Fruit fly (Drosophila melanogaster): ENCODE data around the gene Rabex-5.

Gene Rabex-5

dm6 chr3L:1331542-1331941, 35.8 kb downstream of the Rabex-5 start, which contains the start of gene msd1:
Gene msd1, plus strand, starts transcription at chr3L:1331744.
- no peak for TF ChIP-seq Pif1B (GFP tag; optimal IDR thresholded peaks at IDR 0.05)
- no peak for TF ChIP-seq CG15710 (tag; optimal IDR thresholded peaks at IDR 0.05)
- TF ChIP-seq CG13204 (GFP tag; optimal IDR thresholded peaks at IDR 0.05) = no peak
- no peak for TF ChIP-seq CG9948 (tag; optimal IDR thresholded peaks at IDR 0.05)
- TF ChIP-seq CG34367 (tag; optimal IDR thresholded peaks at IDR 0.05) = no peak
- no peak for TF ChIP-seq EcR (GFP tag; optimal IDR thresholded peaks at IDR 0.05)
- no peak for TF ChIP-seq Ets98B (GFP tag; IDR thresholded peaks at IDR 0.05)
- TF ChIP-seq CG4496 (GFP tag; IDR thresholded peaks at IDR 0.05) = no peak
- no peak for TF ChIP-seq CG32121 (GFP tag; IDR thresholded peaks at IDR 0.05)
- TF ChIP-seq CG12605 (GFP tag; IDR thresholded peaks at IDR 0.05) = no peak
- TF ChIP-seq CG8301 (tag; optimal IDR thresholded peaks at IDR 0.05) = no peak
- TF ChIP-seq CG10348 (GFP tag; IDR thresholded peaks at IDR 0.05) = no peak
- no peak for TF ChIP-seq CG8159 (tag; optimal IDR thresholded peaks at IDR 0.05)
- TF ChIP-seq D1 (tag; optimal IDR thresholded peaks at IDR 0.05) = no peak
- TF ChIP-seq rn (GFP tag; IDR thresholded peaks at IDR 0.05) = no peak
- TF ChIP-seq Snoo (tag; optimal IDR thresholded peaks at IDR 0.05) = no peak
- no peak for TF ChIP-seq fd96Ca (GFP tag; IDR thresholded peaks at IDR 0.05)
- no peak for TF ChIP-seq Pif1A (GFP tag; optimal IDR thresholded peaks at IDR 0.05)
- no peak for TF ChIP-seq CG17806 (tag; optimal IDR thresholded peaks at IDR 0.05)

- TF ChIP-seq rn (GFP tag; IDR thresholded peaks at IDR 0.05) (no peak), CG15710 (tag; optimal IDR thresholded peaks at IDR 0.05) (no peak)
Observed at dm6 chr3L:1332973-1333372, 37.3 kb downstream of the Rabex-5 start, which contains the start of gene msd5. Gene msd5, minus strand, starts transcription at chr3L:1333146.

dm6 chr3L:1334571-1335427, 39.1 kb downstream of the Rabex-5 start, which contains the start of the genes Hmbs and CG2211:
Gene Hmbs, plus strand, starts transcription at chr3L:1334889.
Gene CG2211, minus strand, starts transcription at chr3L:1335359.
- TF ChIP-seq fd96Ca (GFP tag; IDR thresholded peaks at IDR 0.05) = peak; percentile 77
- TF ChIP-seq CG13204 (GFP tag; optimal IDR thresholded peaks at IDR 0.05) = no peak
- TF ChIP-seq Snoo (tag; optimal IDR thresholded peaks at IDR 0.05) = peak; percentile 73
- TF ChIP-seq CG8159 (tag; optimal IDR thresholded peaks at IDR 0.05) = no peak
- TF ChIP-seq EcR (GFP tag; optimal IDR thresholded peaks at IDR 0.05) = peak; percentile 53
- no peak for TF ChIP-seq CG8301 (tag; optimal IDR thresholded peaks at IDR 0.05)
- TF ChIP-seq Ets98B (GFP tag; IDR thresholded peaks at IDR 0.05) = peak; percentile 77
- TF ChIP-seq CG34367 (tag; optimal IDR thresholded peaks at IDR 0.05) = peak; percentile 40
- TF ChIP-seq CG12605 (GFP tag; IDR thresholded peaks at IDR 0.05) = no peak
- peak; percentile 77 for TF ChIP-seq CG17806 (tag; optimal IDR thresholded peaks at IDR 0.05)
- no peak for TF ChIP-seq Pif1A (GFP tag; optimal IDR thresholded peaks at IDR 0.05)
- peak; percentile 60 for TF ChIP-seq CG32121 (GFP tag; IDR thresholded peaks at IDR 0.05)
- 0 out of 2 replicates have a peak, but pooled peaks have one; percentile 9 for TF ChIP-seq rn (GFP tag; IDR thresholded peaks at IDR 0.05)
- peak; percentile 24 for TF ChIP-seq gl (tag; optimal IDR thresholded peaks at IDR 0.05)
- TF ChIP-seq CG4496 (GFP tag; IDR thresholded peaks at IDR 0.05) = peak; percentile 85
- TF ChIP-seq CG15710 (tag; optimal IDR thresholded peaks at IDR 0.05) = peak; percentile 74
- TF ChIP-seq CG10348 (GFP tag; IDR thresholded peaks at IDR 0.05) = peak; percentile 38; the same call in 1 of the 2 replicates
- TF ChIP-seq CG9948 (tag; optimal IDR thresholded peaks at IDR 0.05) = peak; percentile 64
- TF ChIP-seq Pif1B (GFP tag; optimal IDR thresholded peaks at IDR 0.05) = no peak
- TF ChIP-seq D1 (tag; optimal IDR thresholded peaks at IDR 0.05) = no peak

dm6 chr3L:1335428-1335764, 39.7 kb downstream of the Rabex-5 start:
- TF ChIP-seq CG8301 (tag; optimal IDR thresholded peaks at IDR 0.05) = peak; percentile 40
- no peak for TF ChIP-seq CG14655 (GFP tag; optimal IDR thresholded peaks at IDR 0.05)
- peak; percentile 72 for TF ChIP-seq Pif1A (GFP tag; optimal IDR thresholded peaks at IDR 0.05)
- TF ChIP-seq D1 (tag; optimal IDR thresholded peaks at IDR 0.05) = no peak
- peak; percentile 35 for TF ChIP-seq CG9948 (tag; optimal IDR thresholded peaks at IDR 0.05)
- no peak for TF ChIP-seq CG8159 (tag; optimal IDR thresholded peaks at IDR 0.05)
- TF ChIP-seq CG17806 (tag; optimal IDR thresholded peaks at IDR 0.05) = peak; percentile 9
- peak; percentile 85 for TF ChIP-seq CG4496 (GFP tag; IDR thresholded peaks at IDR 0.05)
- TF ChIP-seq CG13204 (GFP tag; optimal IDR thresholded peaks at IDR 0.05) = no peak
- TF ChIP-seq Pif1B (GFP tag; optimal IDR thresholded peaks at IDR 0.05) = peak; percentile 57
- no peak for TF ChIP-seq EcR (GFP tag; optimal IDR thresholded peaks at IDR 0.05)
- TF ChIP-seq gl (tag; optimal IDR thresholded peaks at IDR 0.05) = no peak
- TF ChIP-seq CG34367 (tag; optimal IDR thresholded peaks at IDR 0.05) = no peak
- peak; percentile 91 for TF ChIP-seq Ets98B (GFP tag; IDR thresholded peaks at IDR 0.05)
- no peak for TF ChIP-seq Snoo (tag; optimal IDR thresholded peaks at IDR 0.05)
- TF ChIP-seq rn (GFP tag; IDR thresholded peaks at IDR 0.05) = peak; percentile 63; the same call in 1 of the 2 replicates
- TF ChIP-seq CG32121 (GFP tag; IDR thresholded peaks at IDR 0.05) = peak; percentile 82
- TF ChIP-seq fd96Ca (GFP tag; IDR thresholded peaks at IDR 0.05) = peak; percentile 89
- no peak for TF ChIP-seq CG10348 (GFP tag; IDR thresholded peaks at IDR 0.05)
- peak; percentile 67 for TF ChIP-seq CG12605 (GFP tag; IDR thresholded peaks at IDR 0.05)
- no peak for TF ChIP-seq CG15710 (tag; optimal IDR thresholded peaks at IDR 0.05)

dm6 chr3L:1335989-1336961, 40.6 kb downstream of the Rabex-5 start:
- TF ChIP-seq Pif1B (GFP tag; optimal IDR thresholded peaks at IDR 0.05) (no peak), Ets98B (GFP tag; IDR thresholded peaks at IDR 0.05) (no peak), CG12605 (GFP tag; IDR thresholded peaks at IDR 0.05) (no peak), Snoo (tag; optimal IDR thresholded peaks at IDR 0.05) (no peak), CG8301 (tag; optimal IDR thresholded peaks at IDR 0.05) (no peak), CG32121 (GFP tag; IDR thresholded peaks at IDR 0.05) (no peak), CG9948 (tag; optimal IDR thresholded peaks at IDR 0.05) (no peak), rn (GFP tag; IDR thresholded peaks at IDR 0.05) (no peak), CG13204 (GFP tag; optimal IDR thresholded peaks at IDR 0.05) (no peak), gl (tag; optimal IDR thresholded peaks at IDR 0.05) (no peak), CG4496 (GFP tag; IDR thresholded peaks at IDR 0.05) (no peak), CG10348 (GFP tag; IDR thresholded peaks at IDR 0.05) (no peak), CG15710 (tag; optimal IDR thresholded peaks at IDR 0.05) (no peak), CG8159 (tag; optimal IDR thresholded peaks at IDR 0.05) (no peak), EcR (GFP tag; optimal IDR thresholded peaks at IDR 0.05) (no peak), CG34367 (tag; optimal IDR thresholded peaks at IDR 0.05) (no peak)
